Worm (Caenorhabditis elegans) whole organism, L4 larva: Measurements from ENCODE around the gene F28A10.7.
"Not testable (repeated sequence)": the region's sequence is repeated elsewhere in the genome, so short reads cannot be mapped to it uniquely, and the experiment has no call there.

Experiments
- F26F4.8 ChIP-seq: fragments of 200-800 bp; sonication (Bioruptor generic); conservative IDR thresholded peaks from 2 replicates; pipeline ENCODE4 v1.3.6; 2022; ENCODE audit warnings: missing genetic modification characterization, missing compliant biosample characterization
- F44E2.7 ChIP-seq: fragments of 200-800 bp; sonication (Bioruptor generic); IDR thresholded peaks from 2 replicates; pipeline ENCODE4 v2.1.2; 2022; ENCODE audit warnings: missing genetic modification characterization, missing compliant biosample characterization
- T20F7.1 ChIP-seq: fragments of 200-800 bp; sonication (Bioruptor generic); optimal IDR thresholded peaks from 2 replicates; lab custom pipeline; 2018; ENCODE audit warnings: mild to moderate bottlenecking, missing genetic modification characterization, missing compliant biosample characterization
- T26A8.4 ChIP-seq: fragments of 200-800 bp; sonication (Bioruptor generic); IDR thresholded peaks from 2 replicates; pipeline ENCODE4 v1.3.6; 2022; ENCODE audit warnings: missing genetic modification characterization, missing compliant biosample characterization
- aha-1 ChIP-seq: fragments of 150-350 bp; peaks from one replicate; lab custom pipeline; 2014; ENCODE audit warnings: missing biosample characterization, missing genetic modification characterization
- ama-1 ChIP-seq: fragments of 150-350 bp; optimal IDR thresholded peaks from 2 replicates; lab custom pipeline; 2014; ENCODE audit warnings: inconsistent platforms, mixed read lengths
- ceh-20 ChIP-seq: fragments of 200-800 bp; sonication (Bioruptor generic); IDR thresholded peaks from 2 replicates; pipeline ENCODE4 v1.3.6; 2022; ENCODE audit warnings: missing genetic modification reagents, missing genetic modification characterization, missing compliant biosample characterization
- cey-2 ChIP-seq: sonication (generic microtip); optimal IDR thresholded peaks from 3 replicates; lab custom pipeline; 2017; ENCODE audit warnings: missing genetic modification characterization, mild to moderate bottlenecking, missing compliant biosample characterization, antibody characterized with exemption, borderline replicate concordance; ENCODE audit not compliant: insufficient read depth
- ctbp-1 ChIP-seq: fragments of 200-800 bp; sonication (Bioruptor generic); IDR thresholded peaks from 2 replicates; pipeline ENCODE4 v1.3.6; 2022; ENCODE audit warnings: missing genetic modification reagents, missing genetic modification characterization, missing compliant biosample characterization
- daf-12 ChIP-seq: fragments of 150-350 bp; optimal IDR thresholded peaks from 2 replicates; lab custom pipeline; 2014; ENCODE audit warnings: missing biosample characterization, missing genetic modification reagents, missing genetic modification characterization
- daf-16 ChIP-seq, 3 experiments: sonication (generic microtip); optimal IDR thresholded peaks; 2 replicates each; lab custom pipeline; 2016 to 2017; ENCODE audit warnings: missing genetic modification characterization in 3 of 3, missing genetic modification reagents in 3 of 3, mild to moderate bottlenecking in 2 of 3, missing compliant biosample characterization in 2 of 3, missing biosample characterization in 1 of 3, moderate library complexity in 1 of 3
- hif-1 ChIP-seq, 2 experiments: sonication (generic microtip); optimal IDR thresholded peaks; 2 replicates each; lab custom pipeline; 2016 to 2017; ENCODE audit warnings: missing compliant biosample characterization in 2 of 2, missing genetic modification characterization in 2 of 2, missing genetic modification reagents in 2 of 2, missing genotype in 2 of 2, mild to moderate bottlenecking in 1 of 2
- hmg-1.1 ChIP-seq: fragments of 200-800 bp; sonication (Bioruptor generic); IDR thresholded peaks from 2 replicates; pipeline ENCODE4 v1.3.6; 2022; ENCODE audit warnings: missing genetic modification reagents, missing genetic modification characterization, missing compliant biosample characterization
- jun-1 ChIP-seq: fragments of 150-350 bp; optimal IDR thresholded peaks from 2 replicates; lab custom pipeline; 2014; ENCODE audit warnings: missing biosample characterization, missing genetic modification reagents, missing genetic modification characterization
- lin-1 ChIP-seq: fragments of 200-800 bp; sonication (Bioruptor generic); IDR thresholded peaks from 2 replicates; pipeline ENCODE4 v1.3.6; 2022; ENCODE audit warnings: missing genetic modification reagents, missing genetic modification characterization, missing compliant biosample characterization
- lin-29 ChIP-seq: fragments of 200-800 bp; sonication (Bioruptor generic); IDR thresholded peaks from 2 replicates; pipeline ENCODE4 v1.3.6; 2022; ENCODE audit warnings: missing genetic modification reagents, missing genetic modification characterization, missing compliant biosample characterization
- lin-38 ChIP-seq: fragments of 200-800 bp; sonication (Bioruptor generic); IDR thresholded peaks from 2 replicates; pipeline ENCODE4 v1.3.6; 2022; ENCODE audit warnings: missing genetic modification reagents, missing genetic modification characterization, missing compliant biosample characterization
- lsy-2 ChIP-seq, 2 experiments: fragments of 150-350 bp in 1 of 2; sonication (generic microtip) in 1 of 2; optimal IDR thresholded peaks; 2 replicates each; lab custom pipeline; 2014 to 2017; ENCODE audit warnings: missing biosample characterization in 2 of 2, missing genetic modification characterization in 2 of 2
- madf-9 ChIP-seq: fragments of 200-800 bp; sonication (Bioruptor generic); conservative IDR thresholded peaks from 2 replicates; pipeline ENCODE4 v1.3.6; 2022; ENCODE audit warnings: missing genetic modification reagents, missing genetic modification characterization, missing compliant biosample characterization
- mdl-1 ChIP-seq, 2 experiments: fragments of 150-350 bp in 1 of 2; sonication (generic microtip) in 1 of 2; optimal IDR thresholded peaks; 2 replicates each; lab custom pipeline; 2014 to 2017; ENCODE audit warnings: missing biosample characterization in 2 of 2, missing genetic modification characterization in 2 of 2
- mep-1 ChIP-seq: fragments of 150-350 bp; sonication (generic microtip); optimal IDR thresholded peaks from 3 replicates; lab custom pipeline; 2014; ENCODE audit warnings: missing biosample characterization, missing genetic modification characterization
- mes-2 ChIP-seq: sonication (generic microtip); optimal IDR thresholded peaks from 2 replicates; lab custom pipeline; 2016; ENCODE audit warnings: missing genotype, mild to moderate bottlenecking, missing genetic modification characterization, missing compliant biosample characterization; ENCODE audit not compliant: poor library complexity, severe bottlenecking
- mxl-2 ChIP-seq: fragments of 200-800 bp; sonication (Bioruptor generic); conservative IDR thresholded peaks from 2 replicates; pipeline ENCODE4 v1.3.6; 2022; ENCODE audit warnings: missing genetic modification reagents, missing genetic modification characterization, missing compliant biosample characterization
- nhr-10 ChIP-seq: fragments of 150-350 bp; optimal IDR thresholded peaks from 2 replicates; lab custom pipeline; 2014; ENCODE audit warnings: missing biosample characterization, missing genetic modification characterization
- nhr-102 ChIP-seq: sonication (generic microtip); optimal IDR thresholded peaks from 2 replicates; lab custom pipeline; 2016; ENCODE audit warnings: mild to moderate bottlenecking, missing genetic modification characterization, moderate library complexity, missing compliant biosample characterization
- nhr-237 ChIP-seq: sonication (generic microtip); optimal IDR thresholded peaks from 2 replicates; lab custom pipeline; 2017; ENCODE audit warnings: missing biosample characterization, missing genetic modification characterization
- nhr-25 ChIP-seq: sonication (generic microtip); optimal IDR thresholded peaks from 2 replicates; lab custom pipeline; 2017; ENCODE audit warnings: missing genetic modification characterization, mild to moderate bottlenecking, missing compliant biosample characterization, antibody characterized with exemption, moderate library complexity, borderline replicate concordance; ENCODE audit not compliant: insufficient read depth
- nhr-48 ChIP-seq: sonication (generic microtip); optimal IDR thresholded peaks from 2 replicates; lab custom pipeline; 2016; ENCODE audit warnings: mild to moderate bottlenecking, missing genetic modification characterization, missing compliant biosample characterization
- nhr-76 ChIP-seq: fragments of 150-350 bp; optimal IDR thresholded peaks from 2 replicates; lab custom pipeline; 2014; ENCODE audit warnings: missing biosample characterization, missing genetic modification characterization
- nhr-77 ChIP-seq: fragments of 150-350 bp; optimal IDR thresholded peaks from 2 replicates; lab custom pipeline; 2014; ENCODE audit warnings: missing biosample characterization, missing genetic modification characterization
- php-3 ChIP-seq: fragments of 200-800 bp; sonication (Bioruptor generic); IDR thresholded peaks from 2 replicates; pipeline ENCODE4 v1.3.6; 2022; ENCODE audit warnings: missing genetic modification reagents, missing genetic modification characterization, missing compliant biosample characterization
- rbr-2 ChIP-seq: sonication (generic microtip); optimal IDR thresholded peaks from 2 replicates; lab custom pipeline; 2016; ENCODE audit warnings: missing genotype, missing genetic modification characterization, missing compliant biosample characterization
- sdz-12 ChIP-seq: fragments of 200-800 bp; sonication (Bioruptor generic); optimal IDR thresholded peaks from 2 replicates; lab custom pipeline; 2018; ENCODE audit warnings: mild to moderate bottlenecking, missing genetic modification characterization, missing compliant biosample characterization
- skn-1 ChIP-seq: fragments of 150-350 bp; optimal IDR thresholded peaks from 2 replicates; lab custom pipeline; 2014; ENCODE audit warnings: missing biosample characterization, missing genetic modification characterization
- spr-1 ChIP-seq: sonication (generic microtip); optimal IDR thresholded peaks from 2 replicates; lab custom pipeline; 2016; ENCODE audit warnings: mild to moderate bottlenecking, missing genetic modification characterization, missing compliant biosample characterization
- tag-97 ChIP-seq: fragments of 200-800 bp; sonication (Bioruptor generic); IDR thresholded peaks from 2 replicates; pipeline ENCODE4 v1.3.6; 2022; ENCODE audit warnings: missing genetic modification characterization, missing compliant biosample characterization
- unc-62 ChIP-seq, 3 experiments: fragments of 150-350 bp in 1 of 3; sonication (generic microtip); optimal IDR thresholded peaks in 2 of 3; peaks in 1 of 3; 1 replicate in 1 of 3; 2 replicates in 2 of 3; lab custom pipeline; 2014 to 2017; ENCODE audit warnings: missing biosample characterization in 3 of 3, missing genetic modification characterization in 3 of 3, missing genetic modification reagents in 3 of 3, missing genotype in 1 of 3
- vab-7 ChIP-seq: fragments of 200-800 bp; sonication (Bioruptor generic); IDR thresholded peaks from 2 replicates; pipeline ENCODE4 v1.3.6; 2022; ENCODE audit warnings: missing genetic modification reagents, missing genetic modification characterization, missing compliant biosample characterization
- zag-1 ChIP-seq: fragments of 150-350 bp; optimal IDR thresholded peaks from 2 replicates; lab custom pipeline; 2014; ENCODE audit warnings: missing biosample characterization, missing genetic modification characterization
- zip-2 ChIP-seq: fragments of 150-350 bp; optimal IDR thresholded peaks from 2 replicates; lab custom pipeline; 2014; ENCODE audit warnings: missing biosample characterization, missing genetic modification characterization

F28A10.7 gene

DNA sequence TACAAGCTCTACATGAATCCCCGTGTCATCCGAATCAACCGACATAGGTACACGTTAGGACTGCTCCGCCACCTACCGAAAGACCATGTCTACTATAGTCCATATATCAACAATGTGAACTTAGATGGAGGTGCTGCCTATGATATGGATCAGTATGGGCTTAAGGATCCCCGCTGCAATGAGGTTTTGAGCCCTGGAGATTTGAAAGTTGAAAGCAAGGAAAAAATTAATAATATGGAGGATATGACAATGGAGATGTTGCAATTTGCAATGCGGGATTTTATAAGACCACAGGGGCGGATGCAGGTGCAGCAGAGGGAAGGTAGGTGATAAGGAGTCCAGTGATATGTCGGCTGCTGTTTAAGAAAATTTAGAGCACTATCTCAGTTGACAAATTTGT is 23.8 kb upstream of the F28A10.7 start:
- TF ChIP-seq skn-1 (no peak), aha-1 (peak; percentile 68), unc-62 (GFP tag; optimal IDR thresholded peaks at IDR 0.05 in 1 of 2; lab: Kevin White, UChicago) (peak in 1 of 2 experiments; percentile 84), unc-62 (tag; optimal IDR thresholded peaks at IDR 0.05; lab: Kevin White, UChicago) (no peak)
- TF ChIP-seq, all 104 proteins: peak for 2

DNA sequence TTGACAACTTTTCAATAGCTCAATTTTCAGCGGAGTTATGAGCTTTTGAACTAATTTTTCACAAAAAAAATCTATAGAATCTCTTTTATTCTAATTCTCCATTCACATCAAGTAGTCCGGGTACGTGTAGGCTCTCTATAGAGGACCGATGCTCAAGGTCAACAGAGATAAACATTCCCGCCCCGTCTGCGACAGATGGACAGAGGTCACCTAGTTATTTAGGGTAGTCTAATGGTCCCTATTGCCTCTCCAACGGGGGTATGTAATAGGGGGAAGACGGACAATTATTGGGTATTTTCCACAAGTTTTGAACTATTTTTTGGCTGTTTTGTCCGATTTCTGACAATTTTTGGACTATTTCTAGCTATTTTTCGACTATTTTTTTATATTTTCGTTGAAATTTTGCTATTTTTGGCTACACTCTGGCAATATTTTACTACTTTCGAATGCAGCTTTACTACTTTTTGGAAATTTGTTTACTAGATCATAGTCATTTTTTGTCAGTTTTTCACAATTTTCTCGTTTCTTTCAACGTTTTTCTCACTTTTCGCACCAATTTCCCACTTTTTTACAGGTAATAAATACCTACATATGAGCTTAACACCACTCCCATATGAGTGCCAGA is 22.8 kb upstream of the F28A10.7 start, which contains the start of gene fbxc-51:
Gene fbxc-51, plus strand, starts transcription at position 575 of the 625 bp plus-strand sequence.
- TF ChIP-seq nhr-10: no peak
- TF ChIP-seq zag-1: no peak
- no peak for TF ChIP-seq madf-9 (GFP tag; lab: Robert Waterston, UW)
- no peak for TF ChIP-seq nhr-25 (tag; lab: Kevin White, UChicago)
- no peak for TF ChIP-seq F26F4.8
- no peak for TF ChIP-seq tag-97 (GFP tag; lab: Robert Waterston, UW)

DNA sequence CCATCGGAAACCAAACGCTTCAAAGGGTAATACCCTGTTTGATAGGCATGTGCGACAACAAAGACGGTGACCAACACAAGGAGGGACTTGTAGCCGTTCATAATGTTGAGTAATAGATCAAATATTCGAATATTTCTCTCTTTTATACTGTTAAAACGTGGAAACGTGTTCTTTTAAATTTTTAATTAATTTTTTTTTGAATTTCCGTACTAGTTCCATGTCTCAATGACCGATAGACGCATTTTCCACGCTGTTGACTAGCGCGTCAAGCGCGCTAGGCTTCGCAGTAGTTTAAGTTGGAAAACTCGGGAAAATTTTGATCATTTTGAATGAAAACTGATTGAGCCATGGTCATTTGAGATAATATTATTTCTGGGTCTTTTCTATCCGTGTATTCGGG is 21.3 kb upstream of the F28A10.7 start, which contains the start of gene Y46B2A.3:
Gene Y46B2A.3, minus strand, starts transcription at position 101 of the 400 bp plus-strand sequence.
- TF ChIP-seq nhr-76 (tag; lab: Kevin White, UChicago) (no peak), aha-1 (peak; percentile 35)

DNA sequence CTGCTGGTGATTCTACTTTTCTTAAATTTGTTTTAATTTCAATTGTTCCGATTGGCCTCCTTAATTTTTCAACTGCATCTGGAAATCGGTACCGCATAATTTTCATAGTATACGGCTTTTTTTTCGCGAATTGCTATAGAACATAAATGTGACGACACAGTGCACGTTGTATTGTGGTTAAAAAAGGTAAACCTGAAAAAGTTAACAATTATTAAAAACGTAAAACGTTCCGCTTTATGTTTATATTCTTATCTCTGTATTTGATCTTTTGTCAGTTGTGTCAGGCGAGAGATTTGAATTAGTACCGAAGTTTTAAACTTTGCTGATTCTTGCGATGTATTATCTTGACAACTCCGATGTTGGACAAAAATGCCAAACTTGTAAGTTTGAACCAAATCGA is 16.0 kb upstream of the F28A10.7 start, which contains the start of gene Y46B2A.4:
Gene Y46B2A.4, plus strand, starts transcription at position 301 of the 400 bp plus-strand sequence.
- TF ChIP-seq lin-38 (GFP tag; lab: Robert Waterston, UW): no peak
- no peak for TF ChIP-seq zip-2 (tag; lab: Kevin White, UChicago)
- TF ChIP-seq zag-1: no peak
- no peak for TF ChIP-seq vab-7 (GFP tag; lab: Robert Waterston, UW)
- no peak for TF ChIP-seq hmg-1.1 (GFP tag; lab: Robert Waterston, UW)
- no peak for TF ChIP-seq nhr-102 (tag; lab: Kevin White, UChicago)
- TF ChIP-seq rbr-2 (tag; lab: Kevin White, UChicago): no peak
- TF ChIP-seq ctbp-1 (GFP tag; lab: Robert Waterston, UW): no peak
- no peak for TF ChIP-seq hif-1 (tag; optimal IDR thresholded peaks at IDR 0.05; lab: Kevin White, UChicago)
- no peak for TF ChIP-seq spr-1 (tag; lab: Kevin White, UChicago)
- TF ChIP-seq tag-97 (GFP tag; lab: Robert Waterston, UW): no peak
- TF ChIP-seq mxl-2: no peak
- TF ChIP-seq ceh-20 (GFP tag; lab: Robert Waterston, UW): no peak
- TF ChIP-seq nhr-237 (tag; lab: Kevin White, UChicago): no peak
- TF ChIP-seq nhr-48 (tag; lab: Kevin White, UChicago): no peak
- TF ChIP-seq F26F4.8: no peak
- TF ChIP-seq T26A8.4 (GFP tag; lab: Robert Waterston, UW): no peak
- no peak for TF ChIP-seq F44E2.7
- no peak for TF ChIP-seq ama-1 (lab: Kevin White, UChicago)
- no peak for TF ChIP-seq daf-12 (tag; lab: Kevin White, UChicago)

DNA sequence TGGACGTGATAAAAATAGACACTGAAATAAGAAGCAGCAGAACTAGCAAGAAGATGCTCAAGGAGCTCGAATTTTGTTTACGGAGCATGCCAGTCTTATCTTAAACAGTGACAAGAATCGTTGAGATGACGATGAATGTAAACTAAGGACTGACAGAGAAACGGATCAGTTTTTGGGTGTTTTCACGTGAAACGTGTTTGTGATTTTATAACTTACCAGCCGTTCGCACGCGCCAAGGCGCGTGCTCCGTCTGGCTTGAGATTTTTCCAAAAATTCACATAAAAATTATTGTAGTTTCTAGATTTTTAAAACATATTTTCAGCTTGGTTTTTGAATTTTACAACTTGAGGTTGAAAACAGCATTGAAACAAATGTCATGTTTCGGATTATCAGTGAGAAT is 5.0 kb upstream of the F28A10.7 start, which contains the start of gene F28A10.5:
Gene F28A10.5, minus strand, starts transcription at position 101 of the 400 bp plus-strand sequence.
- not testable (repeated sequence) for TF ChIP-seq tag-97 (GFP tag; lab: Robert Waterston, UW); jun-1; cey-2 (tag; lab: Kevin White, UChicago)

DNA sequence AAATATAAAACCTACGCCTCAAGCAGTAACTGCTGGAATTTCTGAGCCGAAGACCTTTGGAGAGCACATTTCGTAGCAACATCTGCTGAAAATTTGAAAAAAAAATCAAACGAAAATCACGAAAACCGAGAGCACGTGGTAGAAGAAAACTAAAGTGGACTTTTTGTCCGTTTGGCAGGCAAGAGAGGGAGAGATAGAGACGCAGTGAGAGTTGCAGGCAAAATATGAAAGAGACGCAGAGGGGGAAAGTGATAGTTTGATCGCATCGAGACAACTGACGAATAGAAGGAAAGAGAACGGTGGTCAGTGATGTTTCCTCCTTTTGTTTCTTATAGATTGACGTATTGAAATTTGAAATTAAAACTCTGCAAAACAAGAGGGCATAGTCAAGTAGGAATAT is 3.0 kb upstream of the F28A10.7 start, which contains the start of the genes acdh-9 and F28A10.13:
Gene acdh-9, minus strand, starts transcription at position 85 of the 400 bp plus-strand sequence.
Gene F28A10.13, plus strand, starts transcription at position 294 of the 400 bp plus-strand sequence.
- no peak for TF ChIP-seq sdz-12 (GFP tag; lab: Kevin White, UChicago)
- TF ChIP-seq lsy-2 (tag; optimal IDR thresholded peaks at IDR 0.05; lab: Kevin White, UChicago): peak in 1 of 2 experiments; percentile 58
- peak; percentile 62 for TF ChIP-seq nhr-76 (tag; lab: Kevin White, UChicago)
- TF ChIP-seq ceh-20 (GFP tag; lab: Robert Waterston, UW): 0 out of 2 replicates have a peak, but pooled peaks have one; percentile 15
- TF ChIP-seq mdl-1 (tag; optimal IDR thresholded peaks at IDR 0.05; lab: Kevin White, UChicago): peak; percentile 79 to 96
- TF ChIP-seq mep-1: peak; percentile 84
- no peak for TF ChIP-seq lin-1 (GFP tag; lab: Robert Waterston, UW)
- TF ChIP-seq lin-29 (GFP tag; lab: Robert Waterston, UW): no peak
- TF ChIP-seq T20F7.1: peak; percentile 62
- TF ChIP-seq php-3 (GFP tag; lab: Robert Waterston, UW): 0 out of 2 replicates have a peak, but pooled peaks have one; percentile 18
- peak; percentile 54 for TF ChIP-seq mes-2 (tag; lab: Kevin White, UChicago)
- no peak for TF ChIP-seq daf-16 (GFP tag; optimal IDR thresholded peaks at IDR 0.05; lab: Kevin White, UChicago)
- TF ChIP-seq daf-16 (tag; optimal IDR thresholded peaks at IDR 0.05; lab: Kevin White, UChicago): peak; percentile 73
- peak; percentile 36 for TF ChIP-seq nhr-77 (tag; lab: Kevin White, UChicago)
